Worm (Caenorhabditis elegans) whole organism, L1 larva: ENCODE results near the gene Y59E9AL.36.
"Not testable (repeated sequence)": the region's sequence is repeated elsewhere in the genome, so short reads cannot be mapped to it uniquely, and the experiment has no call there.

Source experiments
- C34B4.2 ChIP-seq: sonication (generic microtip); optimal IDR thresholded peaks from 2 replicates; lab custom pipeline; 2017; ENCODE audit warnings: mild to moderate bottlenecking, missing genetic modification characterization, missing compliant biosample characterization
- aha-1 ChIP-seq: fragments of 150-350 bp; optimal IDR thresholded peaks from 2 replicates; lab custom pipeline; 2014; ENCODE audit warnings: missing biosample characterization, missing genetic modification characterization
- alr-1 ChIP-seq: fragments of 200-800 bp; sonication (Bioruptor generic); optimal IDR thresholded peaks from 2 replicates; lab custom pipeline; 2018; ENCODE audit warnings: borderline replicate concordance, mild to moderate bottlenecking, missing genetic modification characterization, missing compliant biosample characterization
- aly-2 ChIP-seq: fragments of 150-350 bp; optimal IDR thresholded peaks from 2 replicates; lab custom pipeline; 2014; ENCODE audit warnings: missing biosample characterization, missing genetic modification characterization
- ceh-63 ChIP-seq: fragments of 200-800 bp; sonication (Bioruptor generic); optimal IDR thresholded peaks from 2 replicates; lab custom pipeline; 2018; ENCODE audit warnings: mild to moderate bottlenecking, missing genetic modification characterization, missing compliant biosample characterization
- ceh-82 ChIP-seq, 3 experiments: fragments of 150-350 bp in 1 of 3; sonication (generic microtip) in 2 of 3; optimal IDR thresholded peaks; 2 replicates each; lab custom pipeline; 2014 to 2017; ENCODE audit warnings: missing biosample characterization in 3 of 3, missing genetic modification characterization in 3 of 3
- ceh-90 ChIP-seq: sonication (generic microtip); optimal IDR thresholded peaks from 2 replicates; lab custom pipeline; 2016; ENCODE audit warnings: missing genetic modification characterization, missing compliant biosample characterization
- ces-1 ChIP-seq: fragments of 150-350 bp; optimal IDR thresholded peaks from 2 replicates; lab custom pipeline; 2014; ENCODE audit warnings: missing biosample characterization, missing genetic modification reagents, missing genetic modification characterization
- dpl-1 ChIP-seq, 3 experiments: fragments of 150-350 bp in 2 of 3; sonication (generic microtip) in 1 of 3; optimal IDR thresholded peaks; 2 replicates each; lab custom pipeline; 2014 to 2017; ENCODE audit warnings: missing biosample characterization in 3 of 3, missing genetic modification characterization in 3 of 3, missing genetic modification reagents in 3 of 3
- efl-1 ChIP-seq, 4 experiments: fragments of 150-350 bp; optimal IDR thresholded peaks in 3 of 4; peaks in 1 of 4; 1 replicate in 1 of 4; 2 replicates in 3 of 4; lab custom pipeline; 2014; ENCODE audit warnings: missing biosample characterization in 2 of 4, missing genetic modification characterization in 2 of 4, missing genetic modification reagents in 2 of 4
- egl-13 ChIP-seq: sonication (generic microtip); optimal IDR thresholded peaks from 2 replicates; lab custom pipeline; 2016; ENCODE audit warnings: missing genotype, missing genetic modification reagents, missing genetic modification characterization, missing compliant biosample characterization
- fkh-10 ChIP-seq: sonication (generic microtip); optimal IDR thresholded peaks from 2 replicates; lab custom pipeline; 2017; ENCODE audit warnings: missing biosample characterization, missing genetic modification reagents, missing genetic modification characterization
- fkh-4 ChIP-seq: sonication (generic microtip); optimal IDR thresholded peaks from 2 replicates; lab custom pipeline; 2016; ENCODE audit warnings: missing compliant biosample characterization, missing genetic modification characterization, borderline replicate concordance
- hlh-17 ChIP-seq: fragments of 200-800 bp; sonication (Bioruptor generic); optimal IDR thresholded peaks from 2 replicates; lab custom pipeline; 2018; ENCODE audit warnings: missing genetic modification characterization, mild to moderate bottlenecking, missing compliant biosample characterization, moderate library complexity, borderline replicate concordance
- hlh-4 ChIP-seq: sonication (generic microtip); optimal IDR thresholded peaks from 2 replicates; lab custom pipeline; 2016; ENCODE audit warnings: mild to moderate bottlenecking, missing genetic modification characterization, missing compliant biosample characterization
- irx-1 ChIP-seq: sonication (generic microtip); optimal IDR thresholded peaks from 2 replicates; lab custom pipeline; 2016; ENCODE audit warnings: missing genetic modification characterization, missing compliant biosample characterization
- jun-1 ChIP-seq: fragments of 150-350 bp; optimal IDR thresholded peaks from 2 replicates; lab custom pipeline; 2014; ENCODE audit warnings: missing biosample characterization, missing genetic modification reagents, missing genetic modification characterization
- lin-13 ChIP-seq: fragments of 150-350 bp; optimal IDR thresholded peaks from 2 replicates; lab custom pipeline; 2014; ENCODE audit warnings: missing biosample characterization, missing genetic modification reagents, missing genetic modification characterization
- lin-14 ChIP-seq: fragments of 200-800 bp; sonication (Bioruptor generic); optimal IDR thresholded peaks from 2 replicates; lab custom pipeline; 2018; ENCODE audit warnings: mild to moderate bottlenecking, missing genetic modification characterization, moderate library complexity, missing compliant biosample characterization
- lin-15B ChIP-seq: fragments of 150-350 bp; sonication (generic microtip); optimal IDR thresholded peaks from 3 replicates; lab custom pipeline; 2014; ENCODE audit warnings: missing biosample characterization, missing genetic modification characterization
- lir-3 ChIP-seq: sonication (generic microtip); optimal IDR thresholded peaks from 2 replicates; lab custom pipeline; 2016; ENCODE audit warnings: mild to moderate bottlenecking, missing genetic modification characterization, moderate library complexity, missing compliant biosample characterization; ENCODE audit not compliant: poor library complexity
- mdl-1 ChIP-seq, 2 experiments: fragments of 150-350 bp; optimal IDR thresholded peaks; 2 replicates each; lab custom pipeline; 2014 to 2017; ENCODE audit warnings: missing biosample characterization in 2 of 2, missing genetic modification characterization in 2 of 2, inconsistent platforms in 1 of 2
- mep-1 ChIP-seq: fragments of 150-350 bp; optimal IDR thresholded peaks from 2 replicates; lab custom pipeline; 2014; ENCODE audit warnings: missing biosample characterization, missing genetic modification characterization
- nhr-11 ChIP-seq: fragments of 150-350 bp; optimal IDR thresholded peaks from 2 replicates; lab custom pipeline; 2014; ENCODE audit warnings: missing biosample characterization, missing genetic modification characterization
- nhr-19 ChIP-seq: fragments of 200-800 bp; sonication (Bioruptor generic); conservative IDR thresholded peaks from 2 replicates; pipeline ENCODE4 v1.3.6; 2022; ENCODE audit warnings: missing genetic modification characterization, missing compliant biosample characterization
- nhr-237 ChIP-seq: fragments of 150-350 bp; optimal IDR thresholded peaks from 2 replicates; lab custom pipeline; 2014; ENCODE audit warnings: missing biosample characterization, missing genetic modification characterization
- nhr-71 ChIP-seq: sonication (generic microtip); optimal IDR thresholded peaks from 2 replicates; lab custom pipeline; 2016; ENCODE audit warnings: mild to moderate bottlenecking, missing genetic modification characterization, moderate library complexity, missing compliant biosample characterization
- nhr-85 ChIP-seq: sonication (generic microtip); peaks from one replicate; lab custom pipeline; 2016; ENCODE audit warnings: missing genetic modification characterization, inconsistent platforms, missing compliant biosample characterization
- nhr-90 ChIP-seq: sonication (generic microtip); optimal IDR thresholded peaks from 2 replicates; lab custom pipeline; 2016; ENCODE audit warnings: mild to moderate bottlenecking, missing genetic modification characterization, missing compliant biosample characterization; ENCODE audit not compliant: poor library complexity
- pag-3 ChIP-seq: sonication (generic microtip); optimal IDR thresholded peaks from 2 replicates; lab custom pipeline; 2017; ENCODE audit warnings: missing genetic modification characterization, mild to moderate bottlenecking, missing compliant biosample characterization, antibody characterized with exemption, borderline replicate concordance; ENCODE audit not compliant: insufficient read depth
- snpc-4 ChIP-seq: fragments of 150-350 bp; optimal IDR thresholded peaks from 2 replicates; lab custom pipeline; 2014; ENCODE audit warnings: missing biosample characterization, missing genetic modification characterization
- snu-23 ChIP-seq: sonication (generic microtip); optimal IDR thresholded peaks from 2 replicates; lab custom pipeline; 2016; ENCODE audit warnings: missing genetic modification characterization, missing compliant biosample characterization
- sox-4 ChIP-seq: sonication (generic microtip); optimal IDR thresholded peaks from 2 replicates; lab custom pipeline; 2016; ENCODE audit warnings: missing genetic modification characterization, missing compliant biosample characterization
- sup-37 ChIP-seq: fragments of 200-800 bp; sonication (Bioruptor generic); optimal IDR thresholded peaks from 2 replicates; lab custom pipeline; 2018; ENCODE audit warnings: mild to moderate bottlenecking, missing genetic modification characterization, missing compliant biosample characterization
- tbx-2 ChIP-seq: sonication (generic microtip); optimal IDR thresholded peaks from 2 replicates; lab custom pipeline; 2016; ENCODE audit warnings: missing genetic modification characterization, missing compliant biosample characterization
- tlp-1 ChIP-seq: fragments of 150-350 bp; optimal IDR thresholded peaks from 2 replicates; lab custom pipeline; 2014; ENCODE audit warnings: missing biosample characterization, missing genetic modification characterization
- unc-130 ChIP-seq: fragments of 150-350 bp; optimal IDR thresholded peaks from 2 replicates; lab custom pipeline; 2017; ENCODE audit warnings: missing biosample characterization, missing genetic modification characterization, inconsistent platforms
- unc-30 ChIP-seq: sonication (generic microtip); optimal IDR thresholded peaks from 2 replicates; lab custom pipeline; 2017; ENCODE audit warnings: missing biosample characterization, missing genetic modification characterization
- unc-86 ChIP-seq: sonication (generic microtip); optimal IDR thresholded peaks from 2 replicates; lab custom pipeline; 2016; ENCODE audit warnings: missing genetic modification characterization, missing compliant biosample characterization
- unc-98 ChIP-seq: fragments of 200-800 bp; sonication (Bioruptor generic); IDR thresholded peaks from 2 replicates; pipeline ENCODE4 v1.3.6; 2022; ENCODE audit warnings: missing genetic modification characterization, missing compliant biosample characterization
- zag-1 ChIP-seq: fragments of 150-350 bp; optimal IDR thresholded peaks from 2 replicates; lab custom pipeline; 2014; ENCODE audit warnings: missing biosample characterization, missing genetic modification characterization
- ztf-4 ChIP-seq: fragments of 150-350 bp; optimal IDR thresholded peaks from 2 replicates; lab custom pipeline; 2014; ENCODE audit warnings: missing biosample characterization, missing genetic modification characterization

Y59E9AL.36 gene

ce11 chrIV:5169335-5169734 lies 39.9 kb downstream of the Y59E9AL.36 start (continued):
- TF ChIP-seq tbx-2 (tag; lab: Kevin White, UChicago) (peak; percentile 7), ztf-4 (no peak), sup-37 (GFP tag; lab: Kevin White, UChicago) (no peak), pag-3 (tag; lab: Kevin White, UChicago) (peak; percentile 43), nhr-90 (tag; lab: Kevin White, UChicago) (no peak), nhr-19 (peak; percentile 25), irx-1 (tag; lab: Kevin White, UChicago) (no peak), zag-1 (tag; lab: Kevin White, UChicago) (no peak), mep-1 (tag; lab: Kevin White, UChicago) (no peak), sox-4 (tag; lab: Kevin White, UChicago) (no peak), fkh-4 (tag; lab: Kevin White, UChicago) (peak; percentile 37), alr-1 (tag; lab: Kevin White, UChicago) (no peak), nhr-237 (no peak), snpc-4 (no peak), nhr-71 (peak; percentile 70), lin-14 (GFP tag; lab: Kevin White, UChicago) (peak; percentile 60), hlh-17 (GFP tag; lab: Kevin White, UChicago) (no peak), snu-23 (GFP tag; lab: Kevin White, UChicago) (peak; percentile 43), efl-1 (optimal IDR thresholded peaks at IDR 0.05; lab: Kevin White, UChicago) (peak; percentile 17 to 40), efl-1 (GFP tag; optimal IDR thresholded peaks at IDR 0.05 in 1 of 2; lab: Kevin White, UChicago) (peak; percentile 16 to 59)
- TF ChIP-seq, all 84 proteins: peak for 16

ce11 chrIV:5166030-5166429 lies 43.3 kb downstream of the Y59E9AL.36 start, which contains the start of gene ptp-5.1:
ptp-5.1 (plus strand) TSS chrIV:5166330.
- TF ChIP-seq lir-3 (tag; lab: Kevin White, UChicago), result no peak
- no peak for TF ChIP-seq nhr-11 (tag; lab: Kevin White, UChicago)
- TF ChIP-seq C34B4.2 (tag; lab: Kevin White, UChicago), result no peak
- TF ChIP-seq nhr-90 (tag; lab: Kevin White, UChicago), result no peak
- no peak for TF ChIP-seq lin-14 (GFP tag; lab: Kevin White, UChicago)
- no peak for TF ChIP-seq unc-30 (tag; lab: Kevin White, UChicago)
- no peak for TF ChIP-seq aha-1 (tag; lab: Kevin White, UChicago)

DNA sequence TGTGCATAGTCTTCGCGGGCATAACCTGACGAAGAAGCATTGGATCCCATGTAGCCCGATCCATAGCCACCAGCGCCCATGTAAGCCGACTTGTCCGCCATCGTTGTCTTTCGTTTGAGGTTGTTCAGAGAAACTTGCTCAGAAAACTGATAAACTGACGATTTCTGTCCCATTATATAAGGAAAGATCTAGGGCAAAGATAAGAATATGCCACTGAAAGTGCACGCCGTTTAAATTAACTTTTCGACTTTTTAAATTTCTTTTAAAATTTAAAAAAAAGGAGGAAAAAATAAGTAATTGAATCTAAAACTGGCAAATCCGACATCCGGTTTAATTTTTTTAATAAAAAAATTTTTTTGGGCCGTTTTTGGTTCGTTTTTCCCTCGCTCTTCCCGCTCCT lies 43.7 kb downstream of the Y59E9AL.36 start, which contains the start of gene nspd-6:
TSS of gene nspd-6 (minus strand) at position 101 of the 400 bp plus-strand sequence.
- TF ChIP-seq egl-13 (tag; lab: Kevin White, UChicago); ces-1; lir-3 (tag; lab: Kevin White, UChicago): not testable (repeated sequence)

- not testable (repeated sequence) for TF ChIP-seq mdl-1 (tag; optimal IDR thresholded peaks at IDR 0.05; lab: Kevin White, UChicago); nhr-71; pag-3 (tag; lab: Kevin White, UChicago)
- TF ChIP-seq, all 84 proteins: peak for 0; not testable (repeated sequence) for 84
Measured at ce11 chrIV:5162941-5163340, 46.3 kb downstream of the Y59E9AL.36 start, which contains the start of the genes nspd-3 and C24D10.2. nspd-3 (minus strand) TSS chrIV:5163041. C24D10.2 (plus strand) TSS chrIV:5163339.

ce11 chrIV:5160171-5160570 lies 49.1 kb downstream of the Y59E9AL.36 start, which contains the start of the genes C24D10.6 and C24D10.4:
C24D10.6 (minus strand) TSS chrIV:5160248.
C24D10.4 (plus strand) TSS chrIV:5160522.
- TF ChIP-seq jun-1 (tag; lab: Kevin White, UChicago) (no peak), ceh-63 (no peak), mdl-1 (tag; optimal IDR thresholded peaks at IDR 0.05; lab: Kevin White, UChicago) (peak in 1 of 2 experiments; percentile 29), unc-98 (GFP tag; lab: Robert Waterston, UW) (no peak), aly-2 (tag; lab: Kevin White, UChicago) (no peak), fkh-4 (tag; lab: Kevin White, UChicago) (no peak), lin-15B (tag; lab: Kevin White, UChicago) (peak; percentile 72), sup-37 (GFP tag; lab: Kevin White, UChicago) (no peak), tlp-1 (tag; lab: Kevin White, UChicago) (no peak), nhr-237 (no peak), unc-130 (tag; lab: Kevin White, UChicago) (no peak), dpl-1 (GFP tag; optimal IDR thresholded peaks at IDR 0.05; lab: Kevin White, UChicago) (peak; percentile 51 to 71 (median 65)), fkh-10 (GFP tag; lab: Kevin White, UChicago) (no peak), hlh-4 (tag; lab: Kevin White, UChicago) (no peak), lin-13 (GFP tag; lab: Kevin White, UChicago) (peak; percentile 23), nhr-19 (peak; percentile 33), ceh-90 (no peak), nhr-85 (tag; lab: Kevin White, UChicago) (peak; percentile 64), unc-86 (tag; lab: Kevin White, UChicago) (peak; percentile 8), ceh-82 (tag; optimal IDR thresholded peaks at IDR 0.05; lab: Kevin White, UChicago) (peak; percentile 27 to 60 (median 39))
